Fruit fly (Drosophila melanogaster): ENCODE measurements around the gene CstF50.

The CstF50 gene

DNA sequence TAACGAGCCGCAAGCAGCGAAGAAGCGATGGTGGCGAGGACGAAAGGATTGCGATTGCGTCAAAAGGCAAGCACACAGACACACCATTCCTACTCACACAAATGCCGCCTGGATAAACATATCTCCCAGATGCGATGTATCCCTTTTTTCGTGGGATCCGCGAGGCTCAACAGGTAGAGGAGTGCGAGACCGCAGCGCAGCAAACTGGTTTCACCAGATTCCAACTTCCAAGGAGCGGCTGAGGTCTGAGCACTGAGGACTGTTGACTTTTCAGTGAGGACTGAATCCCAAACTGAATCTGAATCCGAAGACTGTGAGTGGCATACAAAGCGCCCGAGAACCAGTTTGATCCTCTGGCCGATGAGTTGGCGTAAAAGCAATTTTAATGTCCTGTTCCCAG, 34.8 kb downstream of the CstF50 start (continued):
- TF ChIP-seq vri (GFP tag; optimal IDR thresholded peaks at IDR 0.05) (peak; percentile 39), Ets21C (GFP tag; optimal IDR thresholded peaks at IDR 0.05) (no peak), Blimp-1 (GFP tag; optimal IDR thresholded peaks at IDR 0.05) (no peak), fd59A (GFP tag; optimal IDR thresholded peaks at IDR 0.05) (no peak), Ets96B (tag; optimal IDR thresholded peaks at IDR 0.05) (no peak), acj6 (GFP tag; optimal IDR thresholded peaks at IDR 0.05) (no peak), Hr39 (GFP tag; optimal IDR thresholded peaks at IDR 0.05) (no peak), CG16779 (tag; optimal IDR thresholded peaks at IDR 0.05) (no peak), net (GFP tag; optimal IDR thresholded peaks at IDR 0.05) (peak; percentile 11)

DNA sequence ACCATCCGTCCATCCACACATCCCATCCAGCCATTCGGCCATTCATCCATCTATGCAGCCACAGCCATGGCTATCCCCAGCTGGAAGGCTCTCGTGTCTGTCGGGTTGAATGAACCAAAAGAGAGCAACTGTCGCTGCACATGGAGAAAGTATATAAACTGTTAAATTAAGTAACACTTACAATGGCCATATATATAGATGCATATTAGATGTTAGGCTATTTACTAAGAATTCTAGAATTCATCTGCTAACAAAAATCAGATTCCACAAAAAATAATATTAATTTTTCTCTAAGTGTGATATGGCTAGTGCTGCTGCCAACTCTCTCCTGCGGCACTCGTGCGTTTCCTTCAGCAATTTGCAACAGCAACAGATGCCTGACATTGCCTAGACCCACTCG, 36.6 kb downstream of the CstF50 start:
- TF ChIP-seq Eip93F (GFP tag; optimal IDR thresholded peaks at IDR 0.05), result no peak
- TF ChIP-seq Hr38 (GFP tag; optimal IDR thresholded peaks at IDR 0.05), result no peak
- TF ChIP-seq svp (GFP tag), result peak; percentile 36
- TF ChIP-seq CG11902 (GFP tag; optimal IDR thresholded peaks at IDR 0.05), result no peak
- peak; percentile 75 for TF ChIP-seq Ets96B (tag; optimal IDR thresholded peaks at IDR 0.05)
- peak; percentile 51 for TF ChIP-seq fd59A (GFP tag; optimal IDR thresholded peaks at IDR 0.05)
- TF ChIP-seq net (GFP tag; optimal IDR thresholded peaks at IDR 0.05), result peak; percentile 64
- TF ChIP-seq CG9139 (GFP tag; optimal IDR thresholded peaks at IDR 0.05), result peak; percentile 23
- TF ChIP-seq Eip78C (GFP tag), result peak; percentile 86
- peak; percentile 11 for TF ChIP-seq Smox (GFP tag; optimal IDR thresholded peaks at IDR 0.05)
- no peak for TF ChIP-seq Sox102F (GFP tag; optimal IDR thresholded peaks at IDR 0.05)
- TF ChIP-seq CG6163 (GFP tag; IDR thresholded peaks at IDR 0.05), result peak; percentile 90
- TF ChIP-seq ss (GFP tag; optimal IDR thresholded peaks at IDR 0.05), result peak in 1 of 2 experiments; percentile 20
- peak; percentile 18 for TF ChIP-seq CG34406 (GFP tag; optimal IDR thresholded peaks at IDR 0.05)
- no peak for TF ChIP-seq CG6854 (GFP tag; optimal IDR thresholded peaks at IDR 0.05)
- TF ChIP-seq Ets21C (GFP tag; optimal IDR thresholded peaks at IDR 0.05), result no peak
- peak; percentile 15 for TF ChIP-seq Hr39 (GFP tag; optimal IDR thresholded peaks at IDR 0.05)
- peak; percentile 87 for TF ChIP-seq CG32006 (GFP tag; optimal IDR thresholded peaks at IDR 0.05)
- peak; percentile 60 for TF ChIP-seq CG6276 (GFP tag; optimal IDR thresholded peaks at IDR 0.05)
- TF ChIP-seq Blimp-1 (GFP tag; optimal IDR thresholded peaks at IDR 0.05), result no peak
- peak; percentile 62 for TF ChIP-seq Gug (GFP tag; IDR thresholded peaks at IDR 0.05)
- TF ChIP-seq CG31627 (GFP tag; optimal IDR thresholded peaks at IDR 0.05), result no peak
- peak; percentile 49 for TF ChIP-seq dsx (GFP tag; optimal IDR thresholded peaks at IDR 0.05; ENCODE audit: poor library complexity, severe bottlenecking)
- TF ChIP-seq acj6 (GFP tag; optimal IDR thresholded peaks at IDR 0.05), result peak; percentile 65
- TF ChIP-seq dac (GFP tag; optimal IDR thresholded peaks at IDR 0.05), result peak; percentile 50
- peak; percentile 34 for TF ChIP-seq CG16779 (tag; optimal IDR thresholded peaks at IDR 0.05)
- peak; percentile 30 for TF ChIP-seq Met (GFP tag; optimal IDR thresholded peaks at IDR 0.05)
- TF ChIP-seq OdsH (GFP tag; optimal IDR thresholded peaks at IDR 0.05), result peak; percentile 75
- TF ChIP-seq CG11762 (GFP tag; optimal IDR thresholded peaks at IDR 0.05; ENCODE audit: insufficient read depth), result peak; percentile 13
- TF ChIP-seq CG6792 (GFP tag; optimal IDR thresholded peaks at IDR 0.05), result peak; percentile 28
- TF ChIP-seq esn (GFP tag; optimal IDR thresholded peaks at IDR 0.05), result peak; percentile 13
- peak; percentile 43 for TF ChIP-seq spab (GFP tag; optimal IDR thresholded peaks at IDR 0.05)
- peak; percentile 67 for TF ChIP-seq CG3032 (tag; optimal IDR thresholded peaks at IDR 0.05)
- peak; percentile 82 for TF ChIP-seq Hr4 (GFP tag; optimal IDR thresholded peaks at IDR 0.05)
- no peak for TF ChIP-seq fd85E (GFP tag; optimal IDR thresholded peaks at IDR 0.05)
- TF ChIP-seq CG15336 (GFP tag; IDR thresholded peaks at IDR 0.05), result peak; percentile 84
- TF ChIP-seq CG8319 (GFP tag; optimal IDR thresholded peaks at IDR 0.05), result no peak
- peak; percentile 73 for TF ChIP-seq CG4318 (GFP tag; optimal IDR thresholded peaks at IDR 0.05)
- TF ChIP-seq Sox14 (GFP tag; optimal IDR thresholded peaks at IDR 0.05), result peak; percentile 76
- peak; percentile 41 for TF ChIP-seq CG1621 (tag; optimal IDR thresholded peaks at IDR 0.05)
- TF ChIP-seq cyc (GFP tag; optimal IDR thresholded peaks at IDR 0.05), result no peak
- TF ChIP-seq topi (GFP tag; optimal IDR thresholded peaks at IDR 0.05), result no peak
- no peak for TF ChIP-seq Sox15 (GFP tag; optimal IDR thresholded peaks at IDR 0.05)
- peak; percentile 13 to 74 for TF ChIP-seq salr (GFP tag; optimal IDR thresholded peaks at IDR 0.05)
- peak; percentile 20; the same call in 1 of the 2 replicates for TF ChIP-seq CG11294 (GFP tag; IDR thresholded peaks at IDR 0.05)
- TF ChIP-seq CG8119 (GFP tag; IDR thresholded peaks at IDR 0.05), result peak; percentile 88
- TF ChIP-seq CG6808 (GFP tag; optimal IDR thresholded peaks at IDR 0.05), result peak; percentile 25
- no peak for TF ChIP-seq CG7368 (GFP tag; optimal IDR thresholded peaks at IDR 0.05)

All from whole organism, prepupa.